Worm (Caenorhabditis elegans) whole organism, mixed stage, embryonic: ENCODE measurements around the gene Y48B6A.13.

Source experiments
- mls-2 ChIP-seq: sonication (generic microtip); optimal IDR thresholded peaks from 2 replicates; lab custom pipeline; 2016; ENCODE audit warnings: mild to moderate bottlenecking, missing genetic modification characterization, moderate library complexity, missing compliant biosample characterization
- nhr-12 ChIP-seq: fragments of 150-350 bp; optimal IDR thresholded peaks from 2 replicates; lab custom pipeline; 2014; ENCODE audit warnings: missing biosample characterization, missing genetic modification characterization
- nhr-28 ChIP-seq: fragments of 150-350 bp; optimal IDR thresholded peaks from 2 replicates; lab custom pipeline; 2014; ENCODE audit warnings: missing biosample characterization, missing genetic modification characterization
- sptf-1 ChIP-seq: sonication (generic microtip); optimal IDR thresholded peaks from 2 replicates; lab custom pipeline; 2017; ENCODE audit warnings: mild to moderate bottlenecking, missing genetic modification characterization, moderate library complexity, missing compliant biosample characterization
- unc-39 ChIP-seq: fragments of 150-350 bp; optimal IDR thresholded peaks from 2 replicates; lab custom pipeline; 2014; ENCODE audit warnings: missing biosample characterization, missing genetic modification characterization
- unc-62 ChIP-seq: fragments of 150-350 bp; optimal IDR thresholded peaks from 2 replicates; lab custom pipeline; 2014; ENCODE audit warnings: missing biosample characterization, missing genetic modification reagents, missing genetic modification characterization

DNA sequence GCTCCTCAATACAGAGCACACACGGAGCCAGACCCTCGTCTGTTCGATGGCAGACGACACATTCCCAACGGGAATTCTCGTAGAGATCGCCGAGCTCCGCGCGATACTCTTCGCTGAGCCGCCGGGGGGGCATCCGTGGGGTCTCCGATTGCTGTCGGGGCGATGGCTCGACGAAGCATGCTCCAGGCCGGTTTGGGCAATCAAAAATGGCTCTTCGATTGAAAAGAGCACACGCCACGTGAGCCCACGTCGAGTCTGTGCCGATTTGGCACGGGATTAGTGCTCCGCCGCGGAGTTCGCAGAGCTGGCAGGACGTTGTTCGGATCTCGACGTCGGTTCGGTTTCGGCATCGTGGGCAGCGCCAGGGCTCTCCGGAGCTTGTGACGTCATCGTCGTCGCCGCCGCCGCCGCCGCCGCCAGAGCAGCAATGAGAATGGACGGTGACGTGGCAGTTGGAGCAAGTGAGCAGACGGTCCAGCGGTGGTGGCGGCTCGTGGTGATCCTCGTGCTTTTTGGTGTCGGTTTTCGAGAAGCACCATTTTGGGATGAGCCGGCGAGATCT, 11.3 kb upstream of the Y48B6A.13 start:
- TF ChIP-seq nhr-12 (tag; lab: Kevin White, UChicago) (no peak), unc-62 (GFP tag; lab: Kevin White, UChicago) (no peak), unc-39 (tag; lab: Kevin White, UChicago) (no peak), sptf-1 (tag; lab: Kevin White, UChicago) (no peak), nhr-28 (no peak), mls-2 (tag; lab: Kevin White, UChicago) (no peak)
